Fruit fly (Drosophila melanogaster): ENCODE measurements around the gene SclB.

SclB gene

DNA sequence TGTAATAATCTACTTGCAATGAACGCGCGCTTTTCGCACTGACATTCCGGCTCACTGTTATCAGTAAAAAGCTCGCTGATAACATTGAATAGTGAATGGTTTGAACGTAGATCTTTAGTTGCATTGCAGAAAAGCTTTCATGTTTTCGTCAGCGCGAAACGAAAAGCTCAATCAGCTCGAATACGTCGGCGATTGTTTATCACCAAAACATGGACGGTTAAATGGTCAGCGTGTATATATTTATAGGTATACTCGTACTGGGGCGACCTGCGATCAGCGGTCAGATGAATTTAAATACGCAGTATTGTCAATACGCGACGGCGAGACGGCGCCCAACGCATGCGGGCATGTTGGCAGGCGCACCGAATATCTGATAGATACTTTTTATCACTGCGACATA lies 48.7 kb downstream of the SclB start:
- TF ChIP-seq ttk (optimal IDR thresholded peaks at IDR 0.05) (no peak), Sin3A (optimal IDR thresholded peaks at IDR 0.05) (no peak), insv (optimal IDR thresholded peaks at IDR 0.05) (no peak), Myc (optimal IDR thresholded peaks at IDR 0.05) (no peak), h (optimal IDR thresholded peaks at IDR 0.05) (no peak), psq (optimal IDR thresholded peaks at IDR 0.05) (no peak)

DNA sequence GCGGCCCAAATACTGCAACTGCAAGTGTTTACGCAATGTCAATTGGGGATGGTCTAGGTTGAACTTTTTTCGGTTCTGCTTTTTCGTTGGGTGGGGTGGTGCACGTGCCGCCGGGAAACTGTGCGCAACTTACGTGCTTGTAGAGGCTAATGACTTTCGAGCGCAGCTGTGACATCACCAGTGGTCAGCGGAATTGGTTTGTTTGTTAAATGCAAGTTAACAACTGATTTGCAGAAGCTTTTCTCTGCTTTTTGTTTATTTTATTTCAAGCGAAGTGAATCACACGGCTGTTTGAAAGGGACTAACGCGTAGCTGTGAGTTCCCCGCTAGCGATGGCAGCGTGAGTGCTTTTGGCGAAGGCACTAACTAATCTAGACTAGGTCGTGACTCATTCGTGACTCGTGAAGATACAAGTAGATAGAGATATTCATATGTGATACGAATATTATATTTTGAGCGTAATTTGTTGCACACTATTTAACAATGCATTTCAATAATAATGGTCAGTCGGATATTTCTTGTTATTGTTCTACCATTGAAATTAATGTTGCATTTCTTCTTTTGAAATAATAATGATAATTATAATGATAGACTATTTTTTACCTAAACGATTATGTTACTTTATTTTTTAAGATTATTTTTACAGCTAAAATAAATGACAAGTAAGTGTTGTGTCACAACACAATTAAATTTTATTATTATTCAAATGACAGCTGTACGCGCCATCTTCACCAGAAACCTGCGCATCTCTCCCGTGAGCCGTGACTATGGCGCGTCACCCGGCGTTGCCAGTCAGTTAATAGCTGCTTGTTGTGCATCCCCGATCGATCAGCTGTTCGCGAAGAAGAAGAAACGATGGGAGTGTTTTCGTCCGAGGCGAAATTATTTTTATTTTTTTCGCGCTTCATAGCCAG lies 50.1 kb downstream of the SclB start, which contains the start of the genes osi and tweek:
Gene osi, minus strand, starts transcription at position 307 of the 914 bp plus-strand sequence.
Gene tweek, plus strand, starts transcription at position 831 of the 914 bp plus-strand sequence.
- TF ChIP-seq psq (optimal IDR thresholded peaks at IDR 0.05) (no peak), insv (optimal IDR thresholded peaks at IDR 0.05) (no peak), Sin3A (optimal IDR thresholded peaks at IDR 0.05) (no peak), h (optimal IDR thresholded peaks at IDR 0.05) (no peak), Myc (optimal IDR thresholded peaks at IDR 0.05) (no peak), ttk (optimal IDR thresholded peaks at IDR 0.05) (no peak)

dm6 chr2L:16888574-16889376 lies 51.0 kb downstream of the SclB start:
- TF ChIP-seq ttk (optimal IDR thresholded peaks at IDR 0.05): no peak
- no peak for TF ChIP-seq Myc (optimal IDR thresholded peaks at IDR 0.05)
- no peak for TF ChIP-seq psq (optimal IDR thresholded peaks at IDR 0.05)
- no peak for TF ChIP-seq h (optimal IDR thresholded peaks at IDR 0.05)

DNA sequence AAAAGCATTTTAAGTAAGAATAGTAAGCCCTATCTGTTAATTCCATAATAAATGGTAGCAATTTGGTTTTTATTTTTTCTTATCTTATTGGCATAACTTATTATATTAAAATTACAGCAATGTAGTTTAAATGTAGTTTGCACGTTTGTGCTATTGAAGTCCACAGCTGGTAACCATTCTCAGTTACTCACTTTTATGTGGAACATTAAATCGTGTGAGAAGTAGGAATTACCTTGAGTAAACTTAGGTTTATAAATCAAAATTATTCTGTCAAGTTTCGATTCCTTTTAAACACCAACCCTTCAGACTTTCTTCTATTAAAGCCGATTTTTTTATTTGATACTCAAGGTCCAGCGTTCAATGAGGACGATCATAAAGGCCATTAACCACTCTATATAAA lies 51.8 kb downstream of the SclB start, which contains the start of gene CG42556:
Gene CG42556, plus strand, starts transcription at position 301 of the 400 bp plus-strand sequence.
- TF ChIP-seq Sin3A (optimal IDR thresholded peaks at IDR 0.05) (no peak), insv (optimal IDR thresholded peaks at IDR 0.05) (no peak), ttk (optimal IDR thresholded peaks at IDR 0.05) (no peak), psq (optimal IDR thresholded peaks at IDR 0.05) (no peak), Myc (optimal IDR thresholded peaks at IDR 0.05) (no peak), h (optimal IDR thresholded peaks at IDR 0.05) (no peak)
